Worm (Caenorhabditis elegans): ENCODE data around the gene chil-11.

DNA sequence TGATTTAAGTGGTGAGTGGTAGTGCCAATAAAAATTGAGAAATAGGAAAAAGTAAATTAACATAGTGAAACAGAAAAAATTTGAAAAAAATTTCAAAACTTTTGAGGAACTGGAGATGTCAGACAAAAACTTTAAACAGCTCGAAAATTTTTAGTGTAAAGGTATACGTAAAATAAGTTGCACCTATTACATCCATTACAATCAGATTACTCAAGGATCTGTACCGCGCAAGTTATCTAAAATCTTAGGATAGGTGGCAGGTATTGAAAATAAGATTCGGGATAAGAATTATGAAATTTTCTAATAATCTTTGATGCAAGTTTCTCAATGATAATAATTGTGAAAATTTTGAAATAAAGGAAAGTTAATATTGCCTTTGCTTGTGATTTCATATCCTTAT is 25.7 kb downstream of the chil-11 start:
- TF ChIP-seq pes-1 (GFP tag; IDR thresholded peaks at IDR 0.05), result no peak
- no peak for TF ChIP-seq ceh-13 (GFP tag; optimal IDR thresholded peaks at IDR 0.05)
- no peak for TF ChIP-seq tbx-11 (GFP tag; IDR thresholded peaks at IDR 0.05)
- no peak for TF ChIP-seq ama-1 (optimal IDR thresholded peaks at IDR 0.05)
- TF ChIP-seq hnd-1 (tag; optimal IDR thresholded peaks at IDR 0.05), result no peak
- TF ChIP-seq hmg-4 (GFP tag; optimal IDR thresholded peaks at IDR 0.05), result no peak
- TF ChIP-seq ets-7 (tag; optimal IDR thresholded peaks at IDR 0.05), result no peak
- no peak for TF ChIP-seq aly-1 (tag; optimal IDR thresholded peaks at IDR 0.05)
- TF ChIP-seq flt-1 (GFP tag; IDR thresholded peaks at IDR 0.05), result no peak
- TF ChIP-seq F13C5.2 (tag; optimal IDR thresholded peaks at IDR 0.05), result no peak
- TF ChIP-seq ceh-36 (tag; optimal IDR thresholded peaks at IDR 0.05), result no peak
- TF ChIP-seq scrt-1 (GFP tag; IDR thresholded peaks at IDR 0.05), result no peak
- TF ChIP-seq tbx-37 (GFP tag; conservative IDR thresholded peaks at IDR 0.05), result no peak

Measured in whole organism, early embryonic.